Fruit fly (Drosophila melanogaster): ENCODE results near the gene Ets65A.

Gene Ets65A

dm6 chr3L:6062860-6063607, 34.4 kb upstream of the Ets65A start, which contains the start of gene CG10472:
Gene CG10472, minus strand, starts transcription at chr3L:6062910.
- TF ChIP-seq cic (GFP tag; optimal IDR thresholded peaks at IDR 0.05) (peak; percentile 82), kay (GFP tag; ENCODE audit: borderline replicate concordance) (peak; percentile 76), CG7101 (tag; optimal IDR thresholded peaks at IDR 0.05) (no peak), Hr96 (GFP tag; optimal IDR thresholded peaks at IDR 0.05) (no peak), CG12768 (GFP tag; optimal IDR thresholded peaks at IDR 0.05) (peak; percentile 13), CG11617 (GFP tag; optimal IDR thresholded peaks at IDR 0.05) (no peak), toe (GFP tag; optimal IDR thresholded peaks at IDR 0.05) (no peak), CG7045 (GFP tag; optimal IDR thresholded peaks at IDR 0.05) (no peak), CG5204 (GFP tag; optimal IDR thresholded peaks at IDR 0.05) (no peak), Crg-1 (GFP tag; optimal IDR thresholded peaks at IDR 0.05) (no peak)

- TF ChIP-seq cnc (optimal IDR thresholded peaks at IDR 0.05): no peak
- no peak for TF ChIP-seq CG12768 (GFP tag; optimal IDR thresholded peaks at IDR 0.05)
- TF ChIP-seq ovo (GFP tag; optimal IDR thresholded peaks at IDR 0.05): no peak
- TF ChIP-seq CG33017 (tag; optimal IDR thresholded peaks at IDR 0.05): no peak
- TF ChIP-seq Crg-1 (GFP tag; optimal IDR thresholded peaks at IDR 0.05): no peak
Measured at dm6 chr3L:6065881-6066389, 31.5 kb upstream of the Ets65A start, which contains the start of gene CG42269. Gene CG42269, plus strand, starts transcription at chr3L:6066296.

dm6 chr3L:6068178-6068577, 29.2 kb upstream of the Ets65A start:
- TF ChIP-seq CG7101 (tag; optimal IDR thresholded peaks at IDR 0.05) (no peak), CG33017 (tag; optimal IDR thresholded peaks at IDR 0.05) (no peak), cnc (optimal IDR thresholded peaks at IDR 0.05) (no peak), kay (GFP tag; ENCODE audit: borderline replicate concordance) (no peak), CG11617 (GFP tag; optimal IDR thresholded peaks at IDR 0.05) (no peak), CG14711 (tag; optimal IDR thresholded peaks at IDR 0.05) (no peak), ovo (GFP tag; optimal IDR thresholded peaks at IDR 0.05) (no peak), pad (GFP tag; optimal IDR thresholded peaks at IDR 0.05) (no peak), CG12768 (GFP tag; optimal IDR thresholded peaks at IDR 0.05) (no peak), Mnt (GFP tag; optimal IDR thresholded peaks at IDR 0.05) (no peak), tj (GFP tag; optimal IDR thresholded peaks at IDR 0.05) (no peak), Hr96 (GFP tag; optimal IDR thresholded peaks at IDR 0.05) (no peak), cic (GFP tag; optimal IDR thresholded peaks at IDR 0.05) (no peak), bab1 (GFP tag; optimal IDR thresholded peaks at IDR 0.05) (no peak), CG5204 (GFP tag; optimal IDR thresholded peaks at IDR 0.05) (no peak), Clk (GFP tag; optimal IDR thresholded peaks at IDR 0.05) (no peak), CG7045 (GFP tag; optimal IDR thresholded peaks at IDR 0.05) (no peak), toe (GFP tag; optimal IDR thresholded peaks at IDR 0.05) (no peak), Crg-1 (GFP tag; optimal IDR thresholded peaks at IDR 0.05) (no peak), CG1620 (GFP tag; optimal IDR thresholded peaks at IDR 0.05) (no peak)

dm6 chr3L:6070119-6070518, 27.3 kb upstream of the Ets65A start:
- TF ChIP-seq toe (GFP tag; optimal IDR thresholded peaks at IDR 0.05): no peak
- TF ChIP-seq CG5204 (GFP tag; optimal IDR thresholded peaks at IDR 0.05): no peak
- no peak for TF ChIP-seq cic (GFP tag; optimal IDR thresholded peaks at IDR 0.05)
- no peak for TF ChIP-seq CG12768 (GFP tag; optimal IDR thresholded peaks at IDR 0.05)
- no peak for TF ChIP-seq CG33017 (tag; optimal IDR thresholded peaks at IDR 0.05)
- TF ChIP-seq Clk (GFP tag; optimal IDR thresholded peaks at IDR 0.05): no peak
- no peak for TF ChIP-seq CG1620 (GFP tag; optimal IDR thresholded peaks at IDR 0.05)
- TF ChIP-seq Hr96 (GFP tag; optimal IDR thresholded peaks at IDR 0.05): no peak

- TF ChIP-seq toe (GFP tag; optimal IDR thresholded peaks at IDR 0.05): no peak
- peak; percentile 37 for TF ChIP-seq CG1620 (GFP tag; optimal IDR thresholded peaks at IDR 0.05)
- no peak for TF ChIP-seq CG12768 (GFP tag; optimal IDR thresholded peaks at IDR 0.05)
- no peak for TF ChIP-seq Clk (GFP tag; optimal IDR thresholded peaks at IDR 0.05)
- peak; percentile 2 for TF ChIP-seq CG11617 (GFP tag; optimal IDR thresholded peaks at IDR 0.05)
- TF ChIP-seq Mnt (GFP tag; optimal IDR thresholded peaks at IDR 0.05): peak; percentile 20
- no peak for TF ChIP-seq CG33017 (tag; optimal IDR thresholded peaks at IDR 0.05)
- no peak for TF ChIP-seq cic (GFP tag; optimal IDR thresholded peaks at IDR 0.05)
- peak; percentile 30 for TF ChIP-seq pad (GFP tag; optimal IDR thresholded peaks at IDR 0.05)
- peak; percentile 17 for TF ChIP-seq kay (GFP tag; ENCODE audit: borderline replicate concordance)
- no peak for TF ChIP-seq Crg-1 (GFP tag; optimal IDR thresholded peaks at IDR 0.05)
- peak; percentile 43 for TF ChIP-seq bab1 (GFP tag; optimal IDR thresholded peaks at IDR 0.05)
- TF ChIP-seq CG14711 (tag; optimal IDR thresholded peaks at IDR 0.05): peak; percentile 26
- peak; percentile 67 for TF ChIP-seq CG7045 (GFP tag; optimal IDR thresholded peaks at IDR 0.05)
- TF ChIP-seq CG7101 (tag; optimal IDR thresholded peaks at IDR 0.05): peak; percentile 34
- TF ChIP-seq Hr96 (GFP tag; optimal IDR thresholded peaks at IDR 0.05): peak; percentile 33
- TF ChIP-seq ovo (GFP tag; optimal IDR thresholded peaks at IDR 0.05): no peak
- no peak for TF ChIP-seq CG5204 (GFP tag; optimal IDR thresholded peaks at IDR 0.05)
Measured at dm6 chr3L:6071454-6072189, 25.8 kb upstream of the Ets65A start, which contains the start of gene CG6602. Gene CG6602, plus strand, starts transcription at chr3L:6072139.

Measured in whole organism, adult.